Worm (Caenorhabditis elegans) whole organism, L1 larva: ENCODE results near the gene srd-36.

Experiments
- C04F5.9 ChIP-seq: sonication (generic microtip); optimal IDR thresholded peaks from 2 replicates; lab custom pipeline; 2016; ENCODE audit warnings: missing genetic modification characterization, missing compliant biosample characterization
- F16B12.6 ChIP-seq: fragments of 150-350 bp; optimal IDR thresholded peaks from 2 replicates; lab custom pipeline; 2014; ENCODE audit warnings: missing biosample characterization, missing genetic modification characterization
- aly-2 ChIP-seq: fragments of 150-350 bp; optimal IDR thresholded peaks from 2 replicates; lab custom pipeline; 2014; ENCODE audit warnings: missing biosample characterization, missing genetic modification characterization
- blmp-1 ChIP-seq: fragments of 150-350 bp; optimal IDR thresholded peaks from 2 replicates; lab custom pipeline; 2014; ENCODE audit warnings: missing biosample characterization, missing genetic modification characterization
- ceh-8 ChIP-seq: fragments of 200-800 bp; sonication (Bioruptor generic); optimal IDR thresholded peaks from 2 replicates; lab custom pipeline; 2018; ENCODE audit warnings: mild to moderate bottlenecking, missing genetic modification characterization, moderate library complexity, missing compliant biosample characterization
- ces-1 ChIP-seq: fragments of 150-350 bp; optimal IDR thresholded peaks from 2 replicates; lab custom pipeline; 2014; ENCODE audit warnings: missing biosample characterization, missing genetic modification reagents, missing genetic modification characterization
- dpl-1 ChIP-seq, 3 experiments: fragments of 150-350 bp in 2 of 3; sonication (generic microtip) in 1 of 3; optimal IDR thresholded peaks; 2 replicates each; lab custom pipeline; 2014 to 2017; ENCODE audit warnings: missing biosample characterization in 3 of 3, missing genetic modification characterization in 3 of 3, missing genetic modification reagents in 3 of 3
- dsc-1 ChIP-seq: sonication (generic microtip); optimal IDR thresholded peaks from 2 replicates; lab custom pipeline; 2016; ENCODE audit warnings: mild to moderate bottlenecking, missing genetic modification characterization, missing compliant biosample characterization
- efl-1 ChIP-seq, 4 experiments: fragments of 150-350 bp; optimal IDR thresholded peaks in 3 of 4; peaks in 1 of 4; 1 replicate in 1 of 4; 2 replicates in 3 of 4; lab custom pipeline; 2014; ENCODE audit warnings: missing biosample characterization in 2 of 4, missing genetic modification characterization in 2 of 4, missing genetic modification reagents in 2 of 4
- egl-13 ChIP-seq: sonication (generic microtip); optimal IDR thresholded peaks from 2 replicates; lab custom pipeline; 2016; ENCODE audit warnings: missing genotype, missing genetic modification reagents, missing genetic modification characterization, missing compliant biosample characterization
- egl-27 ChIP-seq, 2 experiments: fragments of 150-350 bp in 1 of 2; sonication (generic microtip); optimal IDR thresholded peaks; 3 replicates each; lab custom pipeline; 2017 to 2018; ENCODE audit warnings: missing biosample characterization in 2 of 2, missing genetic modification characterization in 2 of 2, missing genetic modification reagents in 2 of 2
- elt-2 ChIP-seq: sonication (generic microtip); optimal IDR thresholded peaks from 2 replicates; lab custom pipeline; 2016; ENCODE audit warnings: missing genetic modification characterization, mild to moderate bottlenecking, inconsistent platforms, missing compliant biosample characterization, missing genetic modification reagents
- elt-3 ChIP-seq, 6 experiments: fragments of 150-350 bp in 1 of 6; sonication (generic microtip); optimal IDR thresholded peaks; 2 replicates each; lab custom pipeline; 2017 to 2018; ENCODE audit warnings: missing biosample characterization in 6 of 6, missing genetic modification characterization in 6 of 6, inconsistent platforms in 1 of 6
- fos-1 ChIP-seq: fragments of 150-350 bp; optimal IDR thresholded peaks from 2 replicates; lab custom pipeline; 2014; ENCODE audit warnings: missing biosample characterization, missing genetic modification characterization
- hpl-2 ChIP-seq: fragments of 150-350 bp; optimal IDR thresholded peaks from 2 replicates; lab custom pipeline; 2014; ENCODE audit warnings: missing biosample characterization, missing genetic modification reagents, missing genetic modification characterization
- jun-1 ChIP-seq: fragments of 150-350 bp; optimal IDR thresholded peaks from 2 replicates; lab custom pipeline; 2014; ENCODE audit warnings: missing biosample characterization, missing genetic modification reagents, missing genetic modification characterization
- lin-13 ChIP-seq: fragments of 150-350 bp; optimal IDR thresholded peaks from 2 replicates; lab custom pipeline; 2014; ENCODE audit warnings: missing biosample characterization, missing genetic modification reagents, missing genetic modification characterization
- lin-14 ChIP-seq: fragments of 200-800 bp; sonication (Bioruptor generic); optimal IDR thresholded peaks from 2 replicates; lab custom pipeline; 2018; ENCODE audit warnings: mild to moderate bottlenecking, missing genetic modification characterization, moderate library complexity, missing compliant biosample characterization
- lin-35 ChIP-seq, 2 experiments: fragments of 150-350 bp; optimal IDR thresholded peaks; 2 replicates each; lab custom pipeline; 2014; ENCODE audit warnings: missing biosample characterization in 2 of 2, missing genetic modification characterization in 2 of 2, missing genetic modification reagents in 2 of 2
- mab-9 ChIP-seq: fragments of 200-800 bp; sonication (Bioruptor generic); IDR thresholded peaks from 2 replicates; pipeline ENCODE4 v1.3.6; 2022; ENCODE audit warnings: missing genetic modification reagents, missing genetic modification characterization, missing compliant biosample characterization
- mdl-1 ChIP-seq, 2 experiments: fragments of 150-350 bp; optimal IDR thresholded peaks; 2 replicates each; lab custom pipeline; 2014 to 2017; ENCODE audit warnings: missing biosample characterization in 2 of 2, missing genetic modification characterization in 2 of 2, inconsistent platforms in 1 of 2
- mep-1 ChIP-seq: fragments of 150-350 bp; optimal IDR thresholded peaks from 2 replicates; lab custom pipeline; 2014; ENCODE audit warnings: missing biosample characterization, missing genetic modification characterization
- nhr-11 ChIP-seq: fragments of 150-350 bp; optimal IDR thresholded peaks from 2 replicates; lab custom pipeline; 2014; ENCODE audit warnings: missing biosample characterization, missing genetic modification characterization
- nhr-12 ChIP-seq: sonication (generic microtip); optimal IDR thresholded peaks from 2 replicates; lab custom pipeline; 2017; ENCODE audit warnings: missing biosample characterization, missing genetic modification characterization
- nhr-19 ChIP-seq: fragments of 200-800 bp; sonication (Bioruptor generic); conservative IDR thresholded peaks from 2 replicates; pipeline ENCODE4 v1.3.6; 2022; ENCODE audit warnings: missing genetic modification characterization, missing compliant biosample characterization
- nhr-20 ChIP-seq: sonication (generic microtip); optimal IDR thresholded peaks from 2 replicates; lab custom pipeline; 2016; ENCODE audit warnings: mild to moderate bottlenecking, missing genetic modification characterization, missing compliant biosample characterization
- nhr-71 ChIP-seq: sonication (generic microtip); optimal IDR thresholded peaks from 2 replicates; lab custom pipeline; 2016; ENCODE audit warnings: mild to moderate bottlenecking, missing genetic modification characterization, moderate library complexity, missing compliant biosample characterization
- nhr-76 ChIP-seq: sonication (generic microtip); optimal IDR thresholded peaks from 2 replicates; lab custom pipeline; 2017; ENCODE audit warnings: missing biosample characterization, missing genetic modification characterization
- nhr-84 ChIP-seq: sonication (generic microtip); optimal IDR thresholded peaks from 2 replicates; lab custom pipeline; 2017; ENCODE audit warnings: missing biosample characterization, missing genetic modification characterization
- nhr-85 ChIP-seq: sonication (generic microtip); peaks from one replicate; lab custom pipeline; 2016; ENCODE audit warnings: missing genetic modification characterization, inconsistent platforms, missing compliant biosample characterization
- nhr-90 ChIP-seq: sonication (generic microtip); optimal IDR thresholded peaks from 2 replicates; lab custom pipeline; 2016; ENCODE audit warnings: mild to moderate bottlenecking, missing genetic modification characterization, missing compliant biosample characterization; ENCODE audit not compliant: poor library complexity
- pqm-1 ChIP-seq: sonication (generic microtip); optimal IDR thresholded peaks from 3 replicates; lab custom pipeline; 2017; ENCODE audit warnings: missing biosample characterization, missing genetic modification characterization
- rnt-1 ChIP-seq: sonication (generic microtip); optimal IDR thresholded peaks from 2 replicates; lab custom pipeline; 2016; ENCODE audit warnings: mild to moderate bottlenecking, missing genetic modification characterization, moderate library complexity, missing compliant biosample characterization
- snu-23 ChIP-seq: sonication (generic microtip); optimal IDR thresholded peaks from 2 replicates; lab custom pipeline; 2016; ENCODE audit warnings: missing genetic modification characterization, missing compliant biosample characterization
- tbx-2 ChIP-seq: sonication (generic microtip); optimal IDR thresholded peaks from 2 replicates; lab custom pipeline; 2016; ENCODE audit warnings: missing genetic modification characterization, missing compliant biosample characterization
- unc-130 ChIP-seq: fragments of 150-350 bp; optimal IDR thresholded peaks from 2 replicates; lab custom pipeline; 2017; ENCODE audit warnings: missing biosample characterization, missing genetic modification characterization, inconsistent platforms
- unc-62 ChIP-seq: fragments of 150-350 bp; optimal IDR thresholded peaks from 2 replicates; lab custom pipeline; 2014; ENCODE audit warnings: missing biosample characterization, missing genetic modification reagents, missing genetic modification characterization
- unc-86 ChIP-seq: sonication (generic microtip); optimal IDR thresholded peaks from 2 replicates; lab custom pipeline; 2016; ENCODE audit warnings: missing genetic modification characterization, missing compliant biosample characterization
- vab-15 ChIP-seq: sonication (generic microtip); optimal IDR thresholded peaks from 2 replicates; lab custom pipeline; 2017; ENCODE audit warnings: missing genotype, mild to moderate bottlenecking, missing genetic modification characterization, missing compliant biosample characterization

The srd-36 gene

DNA sequence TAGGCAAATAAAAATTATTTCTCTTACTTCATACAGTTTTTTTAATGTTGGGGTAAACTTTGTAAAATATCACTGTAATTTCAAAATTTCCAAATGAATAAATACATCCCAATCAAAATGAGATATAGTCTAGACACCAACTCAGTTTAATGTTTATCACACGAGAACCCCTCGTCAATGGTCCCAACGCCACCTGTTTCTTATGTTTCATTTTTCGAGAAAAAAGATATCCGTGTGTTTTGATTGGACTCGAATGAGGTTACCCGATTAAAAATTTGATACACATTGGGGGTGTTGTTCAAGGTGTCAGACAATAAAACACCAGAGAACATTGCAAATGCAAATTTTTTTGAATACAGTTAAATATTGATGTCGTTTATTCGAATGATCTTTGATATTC, 23.0 kb upstream of the srd-36 start (continued):
- TF ChIP-seq unc-62 (GFP tag; lab: Kevin White, UChicago) (no peak), nhr-76 (tag; lab: Kevin White, UChicago) (no peak), mdl-1 (tag; optimal IDR thresholded peaks at IDR 0.05; lab: Kevin White, UChicago) (no peak), nhr-19 (GFP tag; lab: Robert Waterston, UW) (peak; percentile 21; the same call in 1 of the 2 replicates)
- TF ChIP-seq, all 84 proteins: peak for 8

DNA sequence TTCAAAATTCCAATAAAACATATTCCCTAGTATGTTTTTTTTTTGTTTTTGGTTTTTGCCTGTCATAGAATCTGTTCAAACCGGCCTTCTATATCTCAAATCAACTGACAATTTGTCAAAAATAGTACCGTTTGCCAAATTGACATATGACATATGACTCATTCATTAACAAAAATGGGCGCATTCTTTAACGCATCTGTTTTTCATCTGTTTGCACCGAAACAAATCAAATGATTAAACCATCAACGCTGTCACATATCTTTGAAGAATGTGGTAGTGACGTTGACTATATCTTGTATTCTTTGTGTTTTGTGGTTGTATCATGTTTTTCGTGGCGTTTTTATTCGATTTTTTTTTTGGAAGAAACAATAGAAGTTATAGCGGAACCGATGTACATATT, 20.5 kb upstream of the srd-36 start:
- no peak for TF ChIP-seq egl-27 (tag; optimal IDR thresholded peaks at IDR 0.05; lab: Kevin White, UChicago)
- no peak for TF ChIP-seq dsc-1 (tag; lab: Kevin White, UChicago)
- peak; percentile 26 for TF ChIP-seq tbx-2 (tag; lab: Kevin White, UChicago)
- peak; percentile 28 for TF ChIP-seq nhr-19 (GFP tag; lab: Robert Waterston, UW)
- peak; percentile 89 for TF ChIP-seq nhr-85
- TF ChIP-seq rnt-1: no peak
- no peak for TF ChIP-seq nhr-84 (tag; lab: Kevin White, UChicago)
- peak; percentile 55 for TF ChIP-seq nhr-20 (tag; lab: Kevin White, UChicago)
- peak; percentile 41 for TF ChIP-seq blmp-1 (tag; lab: Kevin White, UChicago)
- no peak for TF ChIP-seq nhr-11 (tag; lab: Kevin White, UChicago)
- no peak for TF ChIP-seq fos-1
- TF ChIP-seq ces-1: no peak
- TF ChIP-seq elt-3 (tag; optimal IDR thresholded peaks at IDR 0.05; lab: Kevin White, UChicago): peak in 1 of 6 experiments; percentile 87
- TF ChIP-seq egl-13 (tag; lab: Kevin White, UChicago): no peak
- peak; percentile 46 for TF ChIP-seq vab-15 (tag; lab: Kevin White, UChicago)
- peak; percentile 7 for TF ChIP-seq snu-23 (GFP tag; lab: Kevin White, UChicago)
- TF ChIP-seq mdl-1 (tag; optimal IDR thresholded peaks at IDR 0.05; lab: Kevin White, UChicago): peak in 1 of 2 experiments; percentile 5
- TF ChIP-seq unc-130 (tag; lab: Kevin White, UChicago): peak; percentile 28
- peak; percentile 52 for TF ChIP-seq lin-14 (GFP tag; lab: Kevin White, UChicago)
- TF ChIP-seq nhr-71: peak; percentile 75
- TF ChIP-seq lin-35 (GFP tag; optimal IDR thresholded peaks at IDR 0.05; lab: Kevin White, UChicago): peak in 1 of 2 experiments; percentile 48
- TF ChIP-seq aly-2 (tag; lab: Kevin White, UChicago): no peak
- peak; percentile 43 for TF ChIP-seq mep-1 (tag; lab: Kevin White, UChicago)

DNA sequence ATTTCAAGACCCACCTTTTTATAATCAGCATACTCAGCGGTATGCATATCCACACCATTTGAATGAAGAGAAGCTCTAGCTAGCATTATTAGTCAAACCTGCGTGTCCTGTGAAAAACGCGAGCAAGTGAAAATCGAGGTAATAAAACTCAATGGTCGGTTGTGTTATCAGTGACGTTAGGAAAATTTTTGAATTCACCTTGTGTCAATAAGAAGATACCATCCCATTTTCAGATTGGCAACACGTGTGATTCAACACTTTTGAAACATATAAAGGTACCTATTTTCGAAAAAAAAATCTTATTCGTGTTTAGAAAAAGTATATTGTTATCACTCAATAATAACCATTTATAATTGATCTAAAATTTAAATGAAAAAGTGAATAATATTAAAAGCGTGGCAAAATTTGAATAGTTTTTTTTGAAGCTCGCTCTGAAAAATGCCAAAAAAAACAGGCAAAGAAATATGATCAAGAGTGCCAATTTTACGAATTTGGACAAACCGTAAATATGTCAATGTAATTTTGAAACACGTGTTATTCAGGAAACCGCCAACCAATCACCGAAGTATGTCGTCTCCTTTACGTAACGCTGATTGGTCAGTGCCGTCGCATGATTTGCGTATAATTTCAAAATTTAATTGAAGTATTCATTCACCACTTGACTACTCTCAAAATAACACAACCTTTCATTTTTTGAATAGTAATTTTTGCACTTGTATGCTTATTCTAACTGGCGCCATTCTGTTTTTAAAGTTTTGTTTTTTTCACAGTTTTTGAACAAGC, 17.3 kb upstream of the srd-36 start, which contains the start of gene F46G10.1:
F46G10.1 (minus strand) TSS at position 115 of the 783 bp plus-strand sequence.
- TF ChIP-seq ceh-8 (no peak), F16B12.6 (no peak), lin-35 (GFP tag; optimal IDR thresholded peaks at IDR 0.05; lab: Kevin White, UChicago) (peak in 1 of 2 experiments; percentile 22), nhr-12 (tag; lab: Kevin White, UChicago) (no peak), C04F5.9 (tag; lab: Kevin White, UChicago) (no peak), elt-2 (tag; lab: Kevin White, UChicago) (peak; percentile 55), mep-1 (tag; lab: Kevin White, UChicago) (no peak), lin-13 (GFP tag; lab: Kevin White, UChicago) (no peak), efl-1 (optimal IDR thresholded peaks at IDR 0.05; lab: Kevin White, UChicago) (no peak), efl-1 (GFP tag; optimal IDR thresholded peaks at IDR 0.05 in 1 of 2; lab: Kevin White, UChicago) (peak in 1 of 2 experiments; percentile 90)

DNA sequence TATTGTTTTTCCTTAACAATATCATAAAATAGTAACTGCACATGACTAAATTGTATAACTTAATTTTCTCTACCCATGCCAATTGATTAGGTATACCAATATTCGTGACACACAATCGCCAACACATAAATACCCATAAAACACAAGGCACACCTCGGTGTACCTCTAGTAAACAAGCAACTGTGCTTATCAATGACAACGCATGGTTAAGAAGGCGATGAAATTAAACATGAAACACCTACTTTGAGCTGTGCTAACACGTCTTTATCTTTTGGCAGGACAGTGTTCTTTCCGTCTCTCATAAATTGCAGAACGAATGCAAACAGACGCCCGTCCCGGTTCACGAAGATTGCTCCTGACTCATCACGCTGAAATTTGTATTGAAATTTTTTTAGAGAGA, 16.2 kb upstream of the srd-36 start:
- TF ChIP-seq ces-1: no peak
- peak; percentile 13 for TF ChIP-seq nhr-90 (tag; lab: Kevin White, UChicago)
- no peak for TF ChIP-seq hpl-2 (GFP tag; lab: Kevin White, UChicago)
- TF ChIP-seq blmp-1 (tag; lab: Kevin White, UChicago): no peak
- peak; percentile 19 for TF ChIP-seq nhr-20 (tag; lab: Kevin White, UChicago)
- TF ChIP-seq dpl-1 (GFP tag; optimal IDR thresholded peaks at IDR 0.05; lab: Kevin White, UChicago): no peak
- no peak for TF ChIP-seq ceh-8
- peak; percentile 12 for TF ChIP-seq jun-1
- peak in 1 of 2 experiments; percentile 30 for TF ChIP-seq mdl-1 (tag; optimal IDR thresholded peaks at IDR 0.05; lab: Kevin White, UChicago)
- no peak for TF ChIP-seq nhr-11 (tag; lab: Kevin White, UChicago)
- TF ChIP-seq pqm-1 (tag; lab: Kevin White, UChicago): peak; percentile 76
- peak; percentile 88 for TF ChIP-seq elt-2 (tag; lab: Kevin White, UChicago)
- peak in 1 of 2 experiments; percentile 60 for TF ChIP-seq lin-35 (GFP tag; optimal IDR thresholded peaks at IDR 0.05; lab: Kevin White, UChicago)
- TF ChIP-seq nhr-71: no peak
- TF ChIP-seq lin-14 (GFP tag; lab: Kevin White, UChicago): peak; percentile 22
- no peak for TF ChIP-seq dsc-1 (tag; lab: Kevin White, UChicago)
- no peak for TF ChIP-seq unc-86 (tag; lab: Kevin White, UChicago)
- TF ChIP-seq mab-9 (GFP tag; lab: Robert Waterston, UW): no peak
